Worm (Caenorhabditis elegans): ENCODE data around the gene K10D11.6.

DNA sequence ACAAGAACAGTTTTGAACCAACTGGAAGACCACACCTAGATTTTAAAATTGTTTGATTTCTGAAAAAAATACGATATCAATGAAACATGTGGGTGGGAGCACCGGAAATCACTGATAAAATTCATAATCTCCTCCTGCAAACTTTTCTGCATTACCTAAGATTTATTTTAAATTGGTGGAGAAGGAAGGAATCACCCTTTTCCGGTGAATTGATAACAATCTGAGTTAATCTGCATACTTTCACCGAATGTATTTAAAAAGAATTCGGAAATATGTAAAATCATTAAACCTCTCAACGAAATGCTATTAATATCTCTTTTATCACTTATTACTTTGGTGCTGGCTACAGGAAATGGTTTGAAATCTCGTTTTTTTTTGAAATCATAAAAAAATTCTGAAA, 46.6 kb downstream of the K10D11.6 start, which contains the start of gene dct-19:
- TF ChIP-seq unc-130 (GFP tag; optimal IDR thresholded peaks at IDR 0.05) (no peak), unc-62 (GFP tag; optimal IDR thresholded peaks at IDR 0.05) (no peak), pha-4 (tag; optimal IDR thresholded peaks at IDR 0.05) (no peak), lin-35 (GFP tag; optimal IDR thresholded peaks at IDR 0.05) (no peak), mes-4 (tag; optimal IDR thresholded peaks at IDR 0.05) (no peak), hsf-1 (GFP tag; IDR thresholded peaks at IDR 0.05) (no peak), madf-6 (GFP tag; IDR thresholded peaks at IDR 0.05) (no peak), him-1 (tag; optimal IDR thresholded peaks at IDR 0.05) (no peak), nfya-2 (GFP tag; IDR thresholded peaks at IDR 0.05) (no peak), ceh-91 (GFP tag; IDR thresholded peaks at IDR 0.05) (no peak), nfya-1 (tag; optimal IDR thresholded peaks at IDR 0.05; ENCODE audit: borderline replicate concordance, insufficient read depth) (no peak), B0261.1 (tag; optimal IDR thresholded peaks at IDR 0.05) (no peak)
